Worm (Caenorhabditis elegans) whole organism, young adult: Measurements from ENCODE around the gene nkcc-1.

Experiments used
- F39B2.1 ChIP-seq: fragments of 200-800 bp; sonication (Bioruptor generic); IDR thresholded peaks from 2 replicates; pipeline ENCODE4 v1.3.6; 2022; ENCODE audit warnings: missing genetic modification reagents, missing genetic modification characterization, missing compliant biosample characterization
- F49E8.2 ChIP-seq: sonication (generic microtip); optimal IDR thresholded peaks from 3 replicates; lab custom pipeline; 2017; ENCODE audit warnings: missing genetic modification characterization, mild to moderate bottlenecking, missing compliant biosample characterization, antibody characterized with exemption, moderate library complexity; ENCODE audit not compliant: insufficient read depth
- F57C9.4 ChIP-seq: sonication (generic microtip); optimal IDR thresholded peaks from 2 replicates; lab custom pipeline; 2017; ENCODE audit warnings: mild to moderate bottlenecking, missing genetic modification characterization, missing compliant biosample characterization
- K11D2.4 ChIP-seq: fragments of 200-800 bp; sonication (Bioruptor generic); IDR thresholded peaks from 2 replicates; pipeline ENCODE4 v1.3.6; 2022; ENCODE audit warnings: missing genetic modification reagents, missing genetic modification characterization, missing compliant biosample characterization
- Y53G8AR.9 ChIP-seq: fragments of 200-800 bp; sonication (Bioruptor generic); conservative IDR thresholded peaks from 2 replicates; pipeline ENCODE4 v1.3.6; 2022; ENCODE audit warnings: missing genetic modification reagents, missing genetic modification characterization, missing compliant biosample characterization
- Y79H2A.3 ChIP-seq: fragments of 200-800 bp; sonication (Bioruptor generic); conservative IDR thresholded peaks from 2 replicates; pipeline ENCODE4 v1.3.6; 2022; ENCODE audit warnings: missing genetic modification reagents, missing genetic modification characterization, missing compliant biosample characterization
- athp-1 ChIP-seq: sonication (generic microtip); optimal IDR thresholded peaks from 2 replicates; lab custom pipeline; 2017; ENCODE audit warnings: mild to moderate bottlenecking, missing genetic modification characterization, missing compliant biosample characterization
- attf-5 ChIP-seq: fragments of 200-800 bp; sonication (Bioruptor generic); optimal IDR thresholded peaks from 2 replicates; lab custom pipeline; 2018; ENCODE audit warnings: mild to moderate bottlenecking, missing genetic modification characterization, missing compliant biosample characterization
- attf-6 ChIP-seq: fragments of 200-800 bp; sonication (Bioruptor generic); IDR thresholded peaks from 2 replicates; pipeline ENCODE4 v1.3.6; 2022; ENCODE audit warnings: missing genetic modification reagents, missing genetic modification characterization, missing compliant biosample characterization
- cebp-1 ChIP-seq, 2 experiments: fragments of 200-800 bp in 1 of 2; sonication (Bioruptor generic) in 1 of 2; sonication (generic microtip) in 1 of 2; IDR thresholded peaks in 1 of 2; optimal IDR thresholded peaks in 1 of 2; 2 replicates each; pipeline versions ENCODE4 v1.3.6 to Lab custom; 2017 to 2022; ENCODE audit warnings: missing compliant biosample characterization in 2 of 2, missing genetic modification characterization in 2 of 2, mild to moderate bottlenecking in 1 of 2, missing genetic modification reagents in 1 of 2, moderate library complexity in 1 of 2
- ceh-100 ChIP-seq: fragments of 200-800 bp; sonication (Bioruptor generic); IDR thresholded peaks from 2 replicates; pipeline ENCODE4 v1.3.6; 2022; ENCODE audit warnings: missing genetic modification reagents, missing genetic modification characterization, missing compliant biosample characterization
- ceh-27 ChIP-seq: fragments of 200-800 bp; sonication (Bioruptor generic); optimal IDR thresholded peaks from 2 replicates; lab custom pipeline; 2018; ENCODE audit warnings: mild to moderate bottlenecking, missing genetic modification characterization, moderate library complexity, missing compliant biosample characterization
- chd-7 ChIP-seq: sonication (generic microtip); optimal IDR thresholded peaks from 2 replicates; lab custom pipeline; 2016; ENCODE audit warnings: mild to moderate bottlenecking, missing genetic modification characterization, moderate library complexity, missing compliant biosample characterization
- egl-44 ChIP-seq: fragments of 200-800 bp; sonication (Bioruptor generic); IDR thresholded peaks from 2 replicates; pipeline ENCODE4 v1.3.6; 2022; ENCODE audit warnings: missing genetic modification reagents, missing genetic modification characterization, missing compliant biosample characterization
- ets-4 ChIP-seq: fragments of 200-800 bp; sonication (Bioruptor generic); optimal IDR thresholded peaks from 2 replicates; lab custom pipeline; 2018; ENCODE audit warnings: mild to moderate bottlenecking, missing genetic modification characterization, missing compliant biosample characterization
- gei-17 ChIP-seq: fragments of 200-800 bp; sonication (Bioruptor generic); optimal IDR thresholded peaks from 2 replicates; lab custom pipeline; 2018; ENCODE audit warnings: mild to moderate bottlenecking, missing genetic modification characterization, missing compliant biosample characterization
- lin-26 ChIP-seq: fragments of 200-800 bp; sonication (Bioruptor generic); IDR thresholded peaks from 2 replicates; pipeline ENCODE4 v1.3.6; 2022; ENCODE audit warnings: missing genetic modification reagents, missing genetic modification characterization, missing compliant biosample characterization
- lin-35 ChIP-seq, 3 experiments: fragments of 150-350 bp in 2 of 3; sonication (generic microtip) in 1 of 3; optimal IDR thresholded peaks; 2 replicates each; lab custom pipeline; 2014 to 2018; ENCODE audit warnings: missing biosample characterization in 3 of 3, missing genetic modification characterization in 3 of 3, missing genetic modification reagents in 3 of 3
- madf-10 ChIP-seq: sonication (generic microtip); optimal IDR thresholded peaks from 2 replicates; lab custom pipeline; 2016; ENCODE audit warnings: mild to moderate bottlenecking, missing genetic modification characterization, missing compliant biosample characterization
- madf-3 ChIP-seq: fragments of 200-800 bp; sonication (Bioruptor generic); IDR thresholded peaks from 2 replicates; pipeline ENCODE4 v1.3.6; 2022; ENCODE audit warnings: missing genetic modification reagents, missing genetic modification characterization, missing compliant biosample characterization
- madf-6 ChIP-seq: fragments of 200-800 bp; sonication (Bioruptor generic); IDR thresholded peaks from 2 replicates; pipeline ENCODE4 v1.3.6; 2022; ENCODE audit warnings: missing genetic modification reagents, missing genetic modification characterization, missing compliant biosample characterization
- madf-8 ChIP-seq: fragments of 200-800 bp; sonication (Bioruptor generic); conservative IDR thresholded peaks from 2 replicates; pipeline ENCODE4 v1.3.6; 2022; ENCODE audit warnings: missing genetic modification reagents, missing genetic modification characterization, missing compliant biosample characterization
- nhr-120 ChIP-seq: fragments of 200-800 bp; sonication (Bioruptor generic); IDR thresholded peaks from 2 replicates; pipeline ENCODE4 v1.3.6; 2022; ENCODE audit warnings: missing genetic modification characterization, missing compliant biosample characterization
- nhr-179 ChIP-seq: sonication (generic microtip); optimal IDR thresholded peaks from 2 replicates; lab custom pipeline; 2016; ENCODE audit warnings: mild to moderate bottlenecking, missing genetic modification characterization, missing compliant biosample characterization
- nhr-80 ChIP-seq: sonication (generic microtip); optimal IDR thresholded peaks from 2 replicates; lab custom pipeline; 2016; ENCODE audit warnings: missing genetic modification characterization, missing compliant biosample characterization
- pbrm-1 ChIP-seq: fragments of 200-800 bp; sonication (Bioruptor generic); IDR thresholded peaks from 2 replicates; pipeline ENCODE4 v1.3.6; 2022; ENCODE audit warnings: missing genetic modification reagents, missing genetic modification characterization, missing compliant biosample characterization
- pha-4 ChIP-seq: fragments of 150-350 bp; sonication (generic microtip); optimal IDR thresholded peaks from 2 replicates; lab custom pipeline; 2014; ENCODE audit warnings: missing biosample characterization, missing genetic modification reagents, missing genetic modification characterization
- repo-1 ChIP-seq: sonication (generic microtip); optimal IDR thresholded peaks from 2 replicates; lab custom pipeline; 2017; ENCODE audit warnings: mild to moderate bottlenecking, missing genetic modification characterization, missing compliant biosample characterization
- sdz-38 ChIP-seq: sonication (generic microtip); optimal IDR thresholded peaks from 2 replicates; lab custom pipeline; 2016; ENCODE audit warnings: missing genotype, missing genetic modification characterization, missing compliant biosample characterization
- snpc-1.3 ChIP-seq: sonication (generic microtip); optimal IDR thresholded peaks from 2 replicates; lab custom pipeline; 2017; ENCODE audit warnings: missing genetic modification characterization, mild to moderate bottlenecking, missing compliant biosample characterization, antibody characterized with exemption, moderate library complexity, missing genotype, missing genetic modification reagents; ENCODE audit not compliant: insufficient read depth
- snpc-4 ChIP-seq, 5 experiments: fragments of 150-350 bp in 1 of 5; sonication (generic microtip) in 4 of 5; optimal IDR thresholded peaks; 2 replicates each; lab custom pipeline; 2014 to 2018; ENCODE audit warnings: missing genetic modification characterization in 5 of 5, missing biosample characterization in 3 of 5, antibody characterized with exemption in 2 of 5, mild to moderate bottlenecking in 2 of 5, missing compliant biosample characterization in 2 of 5, missing genotype in 2 of 5, moderate library complexity in 2 of 5, missing genetic modification reagents in 1 of 5
- tbx-9 ChIP-seq: sonication (generic microtip); optimal IDR thresholded peaks from 2 replicates; lab custom pipeline; 2016; ENCODE audit warnings: borderline replicate concordance, missing genetic modification characterization, inconsistent platforms, missing compliant biosample characterization
- unc-130 ChIP-seq: sonication (generic microtip); optimal IDR thresholded peaks from 2 replicates; lab custom pipeline; 2016; ENCODE audit warnings: missing genetic modification reagents, missing genetic modification characterization, missing compliant biosample characterization
- unc-62 ChIP-seq: fragments of 150-350 bp; optimal IDR thresholded peaks from 2 replicates; lab custom pipeline; 2014; ENCODE audit warnings: missing biosample characterization, missing genetic modification reagents, missing genetic modification characterization
- ztf-18 ChIP-seq: sonication (generic microtip); optimal IDR thresholded peaks from 2 replicates; lab custom pipeline; 2016; ENCODE audit warnings: missing genotype, mild to moderate bottlenecking, missing genetic modification characterization, missing compliant biosample characterization
- ztf-3 ChIP-seq: fragments of 200-800 bp; sonication (Bioruptor generic); optimal IDR thresholded peaks from 2 replicates; lab custom pipeline; 2018; ENCODE audit warnings: mild to moderate bottlenecking, missing genetic modification characterization, missing compliant biosample characterization
- ztf-6 ChIP-seq: fragments of 200-800 bp; sonication (Bioruptor generic); IDR thresholded peaks from 2 replicates; pipeline ENCODE4 v1.3.6; 2022; ENCODE audit warnings: missing genetic modification reagents, missing genetic modification characterization, missing compliant biosample characterization

The nkcc-1 gene

DNA sequence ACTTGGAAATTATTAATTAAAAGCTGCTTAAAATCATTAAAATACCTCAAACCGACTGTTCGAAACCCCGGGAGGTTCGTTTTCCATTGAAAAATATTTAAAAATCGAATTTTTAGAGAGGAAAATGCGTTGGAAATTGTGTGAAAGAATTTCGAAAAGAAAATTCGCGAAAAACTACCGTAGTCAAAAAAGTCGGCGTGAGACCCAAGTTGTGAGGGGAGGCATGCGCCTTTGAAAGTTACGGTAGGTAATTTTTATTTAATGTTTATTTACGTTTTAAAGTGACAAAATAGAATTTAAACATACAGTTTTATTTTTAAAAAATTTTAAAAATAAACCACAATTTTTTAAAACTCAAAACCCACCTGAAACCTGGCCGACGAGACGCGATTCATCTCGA lies 8.3 kb downstream of the nkcc-1 start (continued):
- TF ChIP-seq nhr-120 (GFP tag; lab: Robert Waterston, UW) (no peak), ceh-100 (GFP tag; lab: Robert Waterston, UW) (no peak), pbrm-1 (GFP tag; lab: Robert Waterston, UW) (no peak), madf-8 (peak; percentile 71), nhr-80 (tag; lab: Kevin White, UChicago) (no peak), madf-6 (GFP tag; lab: Robert Waterston, UW) (peak; percentile 94), snpc-1.3 (peak; percentile 73), cebp-1 (GFP tag; IDR thresholded peaks at IDR 0.05; lab: Robert Waterston, UW) (no peak), cebp-1 (tag; optimal IDR thresholded peaks at IDR 0.05; lab: Kevin White, UChicago) (no peak), F49E8.2 (tag; lab: Kevin White, UChicago) (peak; percentile 3), K11D2.4 (GFP tag; lab: Robert Waterston, UW) (no peak), attf-5 (GFP tag; lab: Kevin White, UChicago) (no peak), lin-26 (GFP tag; lab: Robert Waterston, UW) (no peak), F57C9.4 (tag; lab: Kevin White, UChicago) (no peak), lin-35 (GFP tag; optimal IDR thresholded peaks at IDR 0.05; lab: Kevin White, UChicago) (no peak), madf-3 (GFP tag; lab: Robert Waterston, UW) (no peak), ztf-6 (GFP tag; lab: Robert Waterston, UW) (no peak), ets-4 (GFP tag; lab: Kevin White, UChicago) (no peak), madf-10 (tag; lab: Kevin White, UChicago) (no peak), chd-7 (no peak), F39B2.1 (GFP tag; lab: Robert Waterston, UW) (no peak), gei-17 (GFP tag; lab: Kevin White, UChicago) (no peak), attf-6 (peak; percentile 96), repo-1 (tag; lab: Kevin White, UChicago) (no peak), snpc-4 (GFP tag; optimal IDR thresholded peaks at IDR 0.05; lab: Kevin White, UChicago) (peak; percentile 92), snpc-4 (tag; optimal IDR thresholded peaks at IDR 0.05; lab: Kevin White, UChicago) (peak in 3 of 4 experiments; percentile 90 to 96 (median 96)), pha-4 (no peak), nhr-179 (tag; lab: Kevin White, UChicago) (no peak), sdz-38 (tag; lab: Kevin White, UChicago) (no peak), Y53G8AR.9 (GFP tag; lab: Robert Waterston, UW) (no peak), Y79H2A.3 (GFP tag; lab: Robert Waterston, UW) (no peak), athp-1 (tag; lab: Kevin White, UChicago) (no peak), unc-130 (no peak), ztf-3 (GFP tag; lab: Kevin White, UChicago) (no peak), ztf-18 (no peak), unc-62 (GFP tag; lab: Kevin White, UChicago) (no peak), ceh-27 (GFP tag; lab: Kevin White, UChicago) (no peak), egl-44 (GFP tag; lab: Robert Waterston, UW) (no peak)

DNA sequence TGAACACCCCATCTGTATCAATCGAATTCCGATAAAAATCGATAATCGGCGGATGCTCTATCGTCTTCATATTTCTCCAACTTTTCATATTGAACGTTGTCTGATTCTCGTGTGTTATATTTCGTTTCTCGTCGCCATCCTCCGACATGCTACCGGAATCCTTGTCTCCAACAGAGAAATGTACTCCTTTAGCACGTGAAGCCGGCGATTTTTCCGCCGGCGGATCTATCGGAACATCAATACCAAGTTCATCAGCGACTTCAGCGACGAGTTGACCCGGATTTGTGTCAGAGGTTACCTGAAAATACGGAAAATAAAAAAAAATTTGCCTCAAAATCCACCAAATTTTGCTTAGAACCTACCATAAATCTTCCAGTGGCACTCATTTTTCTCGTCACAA lies 8.8 kb downstream of the nkcc-1 start:
- TF ChIP-seq madf-6 (GFP tag; lab: Robert Waterston, UW) (peak; percentile 27; the same call in 1 of the 2 replicates), attf-6 (peak; percentile 73), tbx-9 (tag; lab: Kevin White, UChicago) (no peak)
